Worm (Caenorhabditis elegans): Measurements from ENCODE around the gene sru-48.

Gene sru-48

DNA sequence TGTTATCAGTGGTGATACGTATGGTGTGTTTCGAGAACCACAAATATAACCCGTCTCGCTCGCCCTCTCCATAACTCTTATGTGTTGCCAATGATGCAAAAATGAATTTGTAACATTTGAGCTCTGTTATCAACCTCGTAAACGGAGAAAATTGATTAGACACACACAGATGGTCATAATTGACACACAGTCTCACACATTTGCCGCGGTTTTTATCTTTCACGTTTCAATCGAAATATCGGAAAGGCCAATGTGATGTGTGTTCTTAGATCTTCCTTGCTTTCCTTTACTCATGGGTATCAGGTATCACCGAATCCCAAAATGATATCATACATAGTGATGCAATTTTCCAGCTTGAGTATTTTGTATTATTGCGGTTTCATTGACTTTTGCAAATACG is 33.6 kb downstream of the sru-48 start:
- TF ChIP-seq ref-1 (GFP tag; conservative IDR thresholded peaks at IDR 0.05) (no peak), flt-1 (GFP tag; IDR thresholded peaks at IDR 0.05) (no peak), med-1 (GFP tag; optimal IDR thresholded peaks at IDR 0.05; ENCODE audit: insufficient read depth) (no peak), tab-1 (GFP tag; IDR thresholded peaks at IDR 0.05) (no peak), cog-1 (tag; optimal IDR thresholded peaks at IDR 0.05) (no peak), T22C8.4 (GFP tag; IDR thresholded peaks at IDR 0.05) (no peak), ztf-29 (GFP tag; IDR thresholded peaks at IDR 0.05) (no peak), ztf-23 (GFP tag; IDR thresholded peaks at IDR 0.05) (no peak), klf-2 (GFP tag; conservative IDR thresholded peaks at IDR 0.05) (no peak)

DNA sequence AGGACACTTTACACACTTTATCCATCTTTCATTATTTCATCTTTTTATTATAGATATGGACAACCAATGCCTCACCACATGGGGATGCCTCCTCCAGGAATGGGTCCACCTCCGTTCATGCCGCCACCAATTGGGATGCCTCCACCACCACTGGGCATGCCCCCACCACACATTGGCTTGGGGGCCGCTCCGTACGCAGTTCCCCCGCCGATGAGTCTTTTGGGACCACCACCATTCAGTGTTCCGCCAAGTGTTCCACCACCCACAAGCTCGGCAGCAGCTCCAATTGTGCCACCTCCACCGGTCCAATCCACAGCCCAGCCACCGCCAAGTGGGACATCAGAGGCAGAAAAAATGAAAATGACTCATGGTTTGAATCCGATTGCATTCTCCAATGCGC is 34.8 kb downstream of the sru-48 start:
- TF ChIP-seq T22C8.4 (GFP tag; IDR thresholded peaks at IDR 0.05) (no peak), ztf-23 (GFP tag; IDR thresholded peaks at IDR 0.05) (0 out of 2 replicates have a peak, but pooled peaks have one; percentile 44), ref-1 (GFP tag; conservative IDR thresholded peaks at IDR 0.05) (no peak)

DNA sequence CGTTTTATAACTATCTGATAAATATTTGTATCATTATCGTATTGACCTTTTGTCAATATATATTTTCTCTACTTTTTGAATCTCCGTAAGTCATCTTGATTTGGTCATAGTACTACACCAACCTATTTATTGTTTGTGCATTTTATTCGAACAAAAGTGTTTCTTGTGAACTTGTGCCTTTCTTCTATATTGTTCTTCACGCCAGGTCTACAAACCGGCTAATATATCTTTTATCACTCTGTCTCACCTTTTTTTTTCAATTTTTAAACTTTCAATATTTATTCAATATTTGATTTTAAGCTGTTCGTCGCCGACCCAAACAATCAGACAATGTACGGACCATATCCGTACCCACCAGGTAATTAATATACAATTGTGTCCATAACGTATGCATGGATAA is 36.1 kb downstream of the sru-48 start, which contains the start of gene hrpa-2:
hrpa-2 (plus strand) TSS at position 301 of the 400 bp plus-strand sequence.
- TF ChIP-seq tab-1 (GFP tag; IDR thresholded peaks at IDR 0.05) (no peak), flt-1 (GFP tag; IDR thresholded peaks at IDR 0.05) (no peak), ztf-23 (GFP tag; IDR thresholded peaks at IDR 0.05) (no peak), T22C8.4 (GFP tag; IDR thresholded peaks at IDR 0.05) (no peak), ztf-29 (GFP tag; IDR thresholded peaks at IDR 0.05) (no peak), med-1 (GFP tag; optimal IDR thresholded peaks at IDR 0.05; ENCODE audit: insufficient read depth) (no peak), cog-1 (tag; optimal IDR thresholded peaks at IDR 0.05) (no peak), klf-2 (GFP tag; conservative IDR thresholded peaks at IDR 0.05) (no peak), ref-1 (GFP tag; conservative IDR thresholded peaks at IDR 0.05) (no peak)

DNA sequence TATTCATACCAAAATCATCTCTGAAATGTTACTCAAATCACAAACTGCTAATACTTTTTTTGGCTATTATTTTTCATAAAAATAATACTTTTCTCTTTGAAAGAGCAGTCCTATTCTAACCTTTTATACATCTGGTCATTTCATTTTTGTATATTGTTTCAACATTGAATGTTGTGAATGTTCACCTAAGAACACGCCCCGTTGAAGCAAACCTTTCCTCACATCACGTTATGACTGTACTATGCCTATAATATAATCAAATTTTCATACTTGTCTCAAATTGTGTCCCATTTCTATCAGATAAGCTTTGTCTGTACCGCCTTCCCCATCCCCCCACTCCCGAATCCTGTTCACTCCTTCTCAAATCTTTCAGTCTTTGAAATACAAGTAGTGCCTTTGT is 38.3 kb downstream of the sru-48 start:
- TF ChIP-seq cog-1 (tag; optimal IDR thresholded peaks at IDR 0.05) (no peak), flt-1 (GFP tag; IDR thresholded peaks at IDR 0.05) (no peak), ref-1 (GFP tag; conservative IDR thresholded peaks at IDR 0.05) (no peak), klf-2 (GFP tag; conservative IDR thresholded peaks at IDR 0.05) (no peak), ztf-23 (GFP tag; IDR thresholded peaks at IDR 0.05) (no peak), med-1 (GFP tag; optimal IDR thresholded peaks at IDR 0.05; ENCODE audit: insufficient read depth) (no peak), ztf-29 (GFP tag; IDR thresholded peaks at IDR 0.05) (no peak), tab-1 (GFP tag; IDR thresholded peaks at IDR 0.05) (no peak), T22C8.4 (GFP tag; IDR thresholded peaks at IDR 0.05) (no peak)

DNA sequence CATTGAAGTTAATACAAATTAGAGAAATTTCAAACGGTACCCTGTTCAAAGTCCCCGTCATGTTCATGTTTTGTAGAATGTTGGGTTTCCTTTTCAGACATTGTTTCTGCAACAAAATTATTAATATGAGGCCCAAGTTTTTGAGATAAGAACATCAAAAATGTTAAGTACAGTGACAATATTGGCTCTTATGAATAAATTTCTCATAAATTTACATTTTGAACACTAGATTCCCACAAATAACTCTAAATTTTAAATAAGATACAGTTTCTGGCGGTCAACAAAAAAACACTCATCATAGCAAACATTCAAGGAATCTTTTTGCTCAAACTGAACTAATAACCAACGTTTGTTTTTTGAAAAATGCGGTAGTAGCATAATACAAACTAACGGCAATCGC is 46.3 kb downstream of the sru-48 start, which contains the start of gene H28G03.3:
H28G03.3 (minus strand) TSS at position 101 of the 400 bp plus-strand sequence.
- TF ChIP-seq cog-1 (tag; optimal IDR thresholded peaks at IDR 0.05) (no peak), tab-1 (GFP tag; IDR thresholded peaks at IDR 0.05) (no peak), ref-1 (GFP tag; conservative IDR thresholded peaks at IDR 0.05) (no peak), ztf-29 (GFP tag; IDR thresholded peaks at IDR 0.05) (no peak), med-1 (GFP tag; optimal IDR thresholded peaks at IDR 0.05; ENCODE audit: insufficient read depth) (no peak), flt-1 (GFP tag; IDR thresholded peaks at IDR 0.05) (no peak), T22C8.4 (GFP tag; IDR thresholded peaks at IDR 0.05) (no peak), ztf-23 (GFP tag; IDR thresholded peaks at IDR 0.05) (no peak), klf-2 (GFP tag; conservative IDR thresholded peaks at IDR 0.05) (no peak)

Data from whole organism, midembryonic.